Fruit fly (Drosophila melanogaster) S2 (cell line): ENCODE data around the gene Cpr92F.

ENCODE experiments used
- CG8478 ChIP-seq: fragments of >200 bp; optimal IDR thresholded peaks from 2 replicates; lab custom pipeline; 2018
- CTCF ChIP-seq, 2 experiments: fragments of >200 bp; optimal IDR thresholded peaks; 2 replicates each; lab custom pipeline; 2018

- TF ChIP-seq CTCF (optimal IDR thresholded peaks at IDR 0.05; lab: Kevin White, UChicago) (no peak), CG8478 (lab: Kevin White, UChicago) (no peak)
Observed at dm6 chr3R:20648616-20649015, 20.8 kb upstream of the Cpr92F start, which contains the start of gene GluRIIE.
